Worm (Caenorhabditis elegans): ENCODE results near the gene Y43F8B.24.

Y43F8B.24 gene

ce11 chrV:19477302-19477701 is 20.1 kb downstream of the Y43F8B.24 start:
- TF ChIP-seq zip-2 (tag; optimal IDR thresholded peaks at IDR 0.05) (no peak), snpc-4 (tag; optimal IDR thresholded peaks at IDR 0.05) (no peak), T20F7.1 (GFP tag; optimal IDR thresholded peaks at IDR 0.05) (no peak), lin-39 (tag; optimal IDR thresholded peaks at IDR 0.05) (no peak), aly-2 (tag; optimal IDR thresholded peaks at IDR 0.05) (no peak)

- TF ChIP-seq aha-1 (tag) = no peak
- no peak for TF ChIP-seq aly-2 (tag; optimal IDR thresholded peaks at IDR 0.05)
- no peak for TF ChIP-seq jun-1 (tag; optimal IDR thresholded peaks at IDR 0.05)
Measured at ce11 chrV:19477852-19478251, 20.6 kb downstream of the Y43F8B.24 start, which contains the start of gene Y43F8B.9. Gene Y43F8B.9, plus strand, starts transcription at chrV:19478152.

ce11 chrV:19482535-19482934 is 25.3 kb downstream of the Y43F8B.24 start, which contains the start of gene Y43F8B.22:
Gene Y43F8B.22, plus strand, starts transcription at chrV:19482835.
- no peak for TF ChIP-seq F26F4.8 (GFP tag; conservative IDR thresholded peaks at IDR 0.05)
- peak; percentile 68 for TF ChIP-seq aha-1 (tag)

ce11 chrV:19484507-19484906 is 27.3 kb downstream of the Y43F8B.24 start, which contains the start of gene Y43F8B.17:
Gene Y43F8B.17, plus strand, starts transcription at chrV:19484721.
- no peak for TF ChIP-seq nhr-48 (tag; optimal IDR thresholded peaks at IDR 0.05)
- TF ChIP-seq php-3 (GFP tag; IDR thresholded peaks at IDR 0.05) = no peak
- no peak for TF ChIP-seq mxl-3 (GFP tag; optimal IDR thresholded peaks at IDR 0.05)
- TF ChIP-seq mxl-2 (GFP tag; conservative IDR thresholded peaks at IDR 0.05) = no peak
- no peak for TF ChIP-seq nhr-42 (GFP tag; IDR thresholded peaks at IDR 0.05)
- TF ChIP-seq F37D6.2 (tag; optimal IDR thresholded peaks at IDR 0.05) = no peak

- TF ChIP-seq lir-3 (tag; optimal IDR thresholded peaks at IDR 0.05) (no peak), mdl-1 (tag; optimal IDR thresholded peaks at IDR 0.05) (no peak), Y5F2A.4 (GFP tag; optimal IDR thresholded peaks at IDR 0.05) (no peak), set-16 (GFP tag; IDR thresholded peaks at IDR 0.05) (peak; percentile 95), dmd-6 (GFP tag; IDR thresholded peaks at IDR 0.05) (no peak), zfp-3 (GFP tag; conservative IDR thresholded peaks at IDR 0.05) (no peak)
Measured at ce11 chrV:19485261-19485660, 28.0 kb downstream of the Y43F8B.24 start, which contains the start of gene Y43F8B.28. Gene Y43F8B.28, plus strand, starts transcription at chrV:19485319.

ce11 chrV:19485690-19486089 is 28.5 kb downstream of the Y43F8B.24 start, which contains the start of gene Y43F8B.18:
Gene Y43F8B.18, plus strand, starts transcription at chrV:19485990.
- no peak for TF ChIP-seq dpl-1 (GFP tag; optimal IDR thresholded peaks at IDR 0.05)
- TF ChIP-seq dmd-8 (GFP tag; IDR thresholded peaks at IDR 0.05) = no peak
- TF ChIP-seq ceh-32 (tag; optimal IDR thresholded peaks at IDR 0.05; ENCODE audit: poor library complexity) = no peak
- no peak for TF ChIP-seq madf-5 (GFP tag; IDR thresholded peaks at IDR 0.05)
- no peak for TF ChIP-seq ctbp-1 (GFP tag; IDR thresholded peaks at IDR 0.05)
- TF ChIP-seq lin-15B (tag; optimal IDR thresholded peaks at IDR 0.05) = no peak
- no peak for TF ChIP-seq pqm-1 (tag; optimal IDR thresholded peaks at IDR 0.05)
- no peak for TF ChIP-seq zfp-3 (GFP tag; conservative IDR thresholded peaks at IDR 0.05)
- no peak for TF ChIP-seq ama-1 (optimal IDR thresholded peaks at IDR 0.05)
- no peak for TF ChIP-seq dmd-6 (GFP tag; IDR thresholded peaks at IDR 0.05)
- no peak for TF ChIP-seq dmd-9 (GFP tag; IDR thresholded peaks at IDR 0.05)
- no peak for TF ChIP-seq skn-1 (tag; optimal IDR thresholded peaks at IDR 0.05)
- no peak for TF ChIP-seq hlh-30 (tag; optimal IDR thresholded peaks at IDR 0.05; ENCODE audit: insufficient read depth)
- no peak for TF ChIP-seq ces-1 (GFP tag; optimal IDR thresholded peaks at IDR 0.05)
- TF ChIP-seq nhr-25 (tag; optimal IDR thresholded peaks at IDR 0.05; ENCODE audit: borderline replicate concordance, insufficient read depth) = no peak
- TF ChIP-seq lin-39 (tag; optimal IDR thresholded peaks at IDR 0.05) = no peak
- no peak for TF ChIP-seq F37D6.2 (tag; optimal IDR thresholded peaks at IDR 0.05)
- no peak for TF ChIP-seq lin-29 (GFP tag; IDR thresholded peaks at IDR 0.05)
- no peak for TF ChIP-seq saeg-2 (GFP tag; IDR thresholded peaks at IDR 0.05)
- TF ChIP-seq ceh-44 (GFP tag; IDR thresholded peaks at IDR 0.05) = no peak

Measured in whole organism, L4 larva.